Fruit fly (Drosophila melanogaster): ENCODE results near the gene CG5214.

The CG5214 gene

DNA sequence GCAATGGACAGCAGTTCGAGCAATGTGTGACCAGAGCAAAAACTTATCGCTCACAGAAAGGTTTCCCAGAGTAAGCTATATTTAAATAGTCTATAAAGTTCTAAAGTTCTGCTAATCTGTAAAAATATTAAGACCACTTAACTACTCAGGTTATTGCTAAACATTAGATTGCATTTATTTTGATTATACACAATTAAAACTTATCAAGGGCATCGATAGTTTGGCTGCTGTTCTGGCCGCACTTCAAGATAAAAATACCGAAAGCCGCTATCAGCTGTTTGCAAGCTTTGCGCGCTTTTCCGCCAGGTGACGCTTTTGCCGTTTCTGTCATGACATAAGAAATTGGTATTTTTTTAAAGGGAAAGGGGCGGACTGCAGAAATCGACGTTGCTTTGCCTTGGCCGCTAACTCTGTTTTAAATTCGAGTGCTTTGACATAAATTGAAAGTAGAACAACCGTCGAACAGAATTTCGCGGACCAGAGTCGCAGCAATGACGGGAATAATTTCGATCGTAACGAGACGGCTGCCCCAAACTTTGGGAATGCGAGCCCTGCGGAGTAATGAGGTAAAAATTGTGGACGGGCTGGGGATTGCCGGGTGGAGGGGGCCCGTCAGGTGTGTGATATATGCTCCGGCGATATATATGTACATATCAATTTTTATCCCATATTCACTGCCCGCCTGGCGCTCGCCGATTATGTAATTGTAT, at the start of gene CG5214, which contains the start of gene CG17734:
Gene CG5214, plus strand, starts transcription at position 352 of the 710 bp plus-strand sequence.
Gene CG17734, minus strand, starts transcription at position 49 of the 710 bp plus-strand sequence.
- TF ChIP-seq CG8478 (optimal IDR thresholded peaks at IDR 0.05) (no peak), CTCF (optimal IDR thresholded peaks at IDR 0.05) (peak; percentile 77 to 82)

DNA sequence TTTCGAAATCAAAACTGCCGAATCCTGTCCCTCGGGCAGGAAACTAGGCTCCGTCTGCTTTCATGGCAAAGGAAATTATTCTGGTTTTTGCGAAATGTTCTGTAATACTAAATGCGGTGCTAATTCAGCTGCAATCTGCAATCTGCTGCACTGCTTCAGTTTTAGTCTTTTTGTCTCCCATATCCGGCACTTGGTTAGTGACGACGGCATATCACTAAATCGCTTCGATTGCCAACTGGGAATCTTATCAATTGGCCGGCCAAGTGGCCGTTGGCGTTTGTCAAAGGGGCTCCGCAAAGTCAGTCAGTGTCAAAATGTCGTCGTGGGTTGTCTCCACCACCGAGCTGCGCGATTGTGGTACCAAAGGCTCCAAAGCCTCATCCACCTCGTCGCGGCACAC, 48.3 kb upstream of the CG5214 start, which contains the start of gene CG18577:
Gene CG18577, plus strand, starts transcription at position 301 of the 400 bp plus-strand sequence.
- TF ChIP-seq CTCF (optimal IDR thresholded peaks at IDR 0.05): no peak
- TF ChIP-seq CG8478 (optimal IDR thresholded peaks at IDR 0.05): no peak

DNA sequence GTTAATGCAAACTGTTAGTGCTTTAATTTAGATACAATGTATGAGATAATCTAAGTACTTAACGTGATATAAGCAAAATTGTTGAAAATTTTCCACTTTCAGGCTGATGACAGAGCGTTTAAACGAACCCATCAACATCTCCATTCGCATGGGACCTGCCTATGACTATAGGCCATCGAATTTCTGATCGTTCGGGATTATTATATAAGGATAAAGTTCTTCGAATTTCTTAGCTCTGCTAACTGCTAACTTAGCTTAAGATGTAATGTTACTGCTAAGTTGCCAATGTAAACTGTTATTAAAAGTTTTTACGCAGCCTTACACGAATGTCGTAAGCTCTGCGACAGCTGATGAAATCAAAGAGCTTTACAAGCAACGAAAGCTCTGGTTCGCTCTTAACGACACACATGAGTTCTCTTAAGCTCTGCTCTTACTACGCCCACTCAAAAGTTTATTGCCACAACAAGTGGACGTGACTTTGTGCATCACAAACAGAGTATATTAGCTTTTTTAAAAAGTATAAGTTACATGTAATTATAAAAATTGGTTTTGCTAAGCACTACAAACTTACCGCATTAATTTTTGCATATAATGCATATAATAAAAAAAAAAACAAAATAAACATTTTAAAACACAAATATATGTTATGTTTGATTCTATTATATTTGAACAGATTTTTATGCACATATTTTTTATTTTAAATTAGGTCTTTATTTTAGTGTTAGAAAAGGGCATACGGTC, 47.3 kb upstream of the CG5214 start:
- TF ChIP-seq CG8478 (optimal IDR thresholded peaks at IDR 0.05) (no peak), CTCF (optimal IDR thresholded peaks at IDR 0.05) (no peak)

DNA sequence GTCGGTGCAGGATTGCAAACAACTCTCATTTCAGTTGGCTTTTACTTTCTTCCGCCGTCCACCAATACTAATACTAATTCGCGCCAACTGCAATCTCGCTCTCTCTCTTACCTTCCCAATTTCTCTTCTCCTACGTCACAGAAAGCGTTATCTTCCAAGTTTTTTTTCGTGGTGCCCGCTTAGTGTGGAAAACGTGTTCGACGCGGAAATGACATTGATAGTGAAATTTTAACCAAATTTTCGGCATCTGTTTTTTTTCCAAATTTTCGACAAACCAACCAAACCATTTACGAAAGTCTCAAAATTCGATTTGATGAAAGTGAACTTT, 46.7 kb upstream of the CG5214 start, which contains the start of gene cu:
Gene cu, plus strand, starts transcription at position 204 of the 328 bp plus-strand sequence.
- TF ChIP-seq CTCF (optimal IDR thresholded peaks at IDR 0.05): no peak
- no peak for TF ChIP-seq CG8478 (optimal IDR thresholded peaks at IDR 0.05)

DNA sequence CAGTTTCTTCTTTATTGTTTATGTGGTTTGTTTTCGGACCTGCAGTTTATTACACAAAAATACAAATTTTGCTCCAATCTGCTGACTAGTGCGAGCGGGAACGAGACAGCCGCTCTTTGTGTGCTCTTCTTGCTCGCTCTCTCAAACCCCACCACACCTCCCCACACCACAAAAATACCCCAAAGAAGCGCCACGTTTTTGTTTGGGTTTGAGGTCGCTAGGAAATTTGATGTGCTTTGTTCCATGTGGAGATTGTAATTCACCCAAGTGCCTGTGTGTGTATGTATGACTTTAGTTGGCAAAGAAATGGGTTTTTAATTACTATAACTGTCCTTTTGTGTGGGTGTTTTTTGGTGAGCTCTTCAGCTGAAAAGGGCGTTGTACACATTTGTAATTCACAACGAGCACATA, 46.0 kb upstream of the CG5214 start:
- no peak for TF ChIP-seq CTCF (optimal IDR thresholded peaks at IDR 0.05)
- TF ChIP-seq CG8478 (optimal IDR thresholded peaks at IDR 0.05): no peak

DNA sequence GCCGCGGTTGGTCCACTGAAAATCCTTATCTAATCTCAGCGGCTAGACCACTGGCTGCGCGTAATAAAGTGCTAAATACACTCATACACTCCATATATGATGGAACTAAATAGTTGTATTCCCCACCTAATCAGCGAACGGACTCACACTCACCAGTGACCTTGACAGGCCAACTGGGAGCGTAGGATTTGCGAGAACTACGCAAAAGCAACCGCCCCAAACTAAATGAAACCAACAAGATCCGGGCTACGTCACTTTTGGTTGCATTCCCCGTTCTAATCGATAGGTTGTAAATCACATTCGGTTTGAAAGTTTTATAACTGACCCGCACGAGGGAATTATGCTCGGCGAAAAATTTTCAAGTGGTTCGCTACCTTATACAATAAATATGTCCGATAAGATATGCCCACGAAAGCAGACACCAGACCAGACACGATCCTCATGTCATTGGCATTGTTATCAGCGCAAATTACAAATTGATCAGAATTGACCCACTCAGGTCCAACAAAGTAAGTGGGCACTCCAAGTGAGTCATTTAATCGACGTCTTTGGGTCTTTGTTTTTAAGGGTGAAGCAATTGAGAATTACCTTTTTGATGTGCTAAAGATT, 44.8 kb upstream of the CG5214 start:
- TF ChIP-seq CG8478 (optimal IDR thresholded peaks at IDR 0.05): no peak
- no peak for TF ChIP-seq CTCF (optimal IDR thresholded peaks at IDR 0.05)

DNA sequence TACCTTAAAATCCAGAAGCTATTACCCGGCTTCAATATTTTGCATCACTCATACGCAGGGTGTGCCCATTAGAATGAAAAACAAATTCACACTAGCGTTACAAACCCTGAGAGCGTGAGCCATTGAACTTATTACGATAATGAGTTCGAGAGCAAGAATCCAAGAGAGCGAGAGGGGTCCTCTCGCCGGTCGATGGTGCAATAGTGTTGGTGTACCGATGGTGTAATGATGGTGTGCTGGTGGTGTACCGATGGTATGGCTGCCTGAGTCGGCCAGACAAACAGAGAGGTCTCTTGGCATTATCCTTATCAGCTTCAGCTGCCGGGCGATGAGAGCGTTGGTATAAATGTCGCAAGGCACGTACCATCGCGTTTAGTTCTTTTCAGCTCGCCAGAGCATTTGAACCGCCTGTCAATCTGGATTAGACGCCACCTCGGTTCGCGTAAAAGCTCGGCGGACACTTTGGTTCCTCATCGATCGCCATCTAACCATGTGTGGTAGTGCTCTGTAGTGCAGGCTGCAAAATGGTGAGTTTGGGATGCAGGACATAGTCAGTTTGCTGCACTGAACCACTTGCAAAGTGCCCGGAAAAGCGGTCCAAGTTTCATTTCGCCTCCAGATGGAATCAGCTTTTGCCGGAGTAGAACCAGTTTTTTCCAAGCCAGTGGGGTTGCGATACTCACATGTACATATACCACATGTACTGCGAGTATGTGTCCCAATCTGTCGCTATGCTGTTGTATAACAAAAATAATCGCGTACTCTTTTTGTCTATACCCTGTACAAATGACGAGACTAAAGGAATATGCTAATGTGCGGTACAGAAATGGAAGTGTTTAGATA, 43.8 kb upstream of the CG5214 start:
- TF ChIP-seq CTCF (optimal IDR thresholded peaks at IDR 0.05) (no peak), CG8478 (optimal IDR thresholded peaks at IDR 0.05) (no peak)

DNA sequence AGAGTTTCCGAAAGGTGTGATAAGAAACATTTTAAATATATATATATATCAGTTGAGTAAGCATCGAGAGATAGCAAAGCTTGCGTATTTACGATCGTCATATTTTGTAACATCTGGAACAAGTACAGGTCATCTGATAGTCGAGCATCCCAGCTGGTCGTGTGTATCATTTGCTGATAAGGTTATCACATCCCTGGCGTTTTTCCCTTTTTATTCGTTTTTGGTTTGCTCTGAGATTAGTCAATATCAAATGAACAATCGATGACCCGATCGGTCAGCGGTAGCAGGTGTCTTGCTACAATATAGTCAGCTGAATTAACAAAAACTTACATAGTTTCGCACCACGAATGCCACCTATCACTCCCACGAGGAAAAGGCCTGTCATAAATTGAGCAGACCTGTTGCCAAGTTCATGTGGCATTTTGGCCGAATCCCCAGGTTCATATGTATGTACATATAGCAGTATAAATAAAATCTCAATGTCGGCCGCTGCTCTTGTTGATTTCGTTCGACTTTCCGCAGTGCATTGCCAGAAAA, 43.1 kb upstream of the CG5214 start:
- TF ChIP-seq CG8478 (optimal IDR thresholded peaks at IDR 0.05) (no peak), CTCF (optimal IDR thresholded peaks at IDR 0.05) (no peak)

DNA sequence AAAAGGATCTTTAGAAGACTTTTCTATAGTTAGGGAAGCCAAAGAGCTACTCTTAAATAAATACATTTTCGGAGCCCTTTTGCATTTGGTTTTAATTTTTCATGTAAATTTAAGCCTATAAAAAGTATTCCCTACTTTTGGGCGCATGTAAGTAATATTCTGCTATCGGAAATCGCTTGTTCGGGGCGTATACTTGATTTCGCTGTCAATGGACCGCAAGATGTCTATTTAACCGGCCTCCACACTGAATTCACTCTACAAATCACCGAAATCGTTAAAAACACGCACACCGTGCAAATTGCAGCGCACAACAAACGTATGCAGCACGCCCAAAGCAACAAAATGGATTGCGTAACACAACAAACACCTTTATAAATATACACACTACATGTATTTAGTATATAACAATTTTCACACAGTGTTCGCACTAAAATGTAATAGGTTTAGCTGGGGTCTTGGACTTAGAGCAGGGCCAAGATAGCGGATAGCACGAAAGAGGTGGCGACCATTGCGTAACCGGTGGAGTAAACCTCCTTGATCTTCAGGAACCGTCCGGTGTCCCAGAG, 35.3 kb upstream of the CG5214 start:
- TF ChIP-seq CTCF (optimal IDR thresholded peaks at IDR 0.05) (no peak), CG8478 (optimal IDR thresholded peaks at IDR 0.05) (no peak)

DNA sequence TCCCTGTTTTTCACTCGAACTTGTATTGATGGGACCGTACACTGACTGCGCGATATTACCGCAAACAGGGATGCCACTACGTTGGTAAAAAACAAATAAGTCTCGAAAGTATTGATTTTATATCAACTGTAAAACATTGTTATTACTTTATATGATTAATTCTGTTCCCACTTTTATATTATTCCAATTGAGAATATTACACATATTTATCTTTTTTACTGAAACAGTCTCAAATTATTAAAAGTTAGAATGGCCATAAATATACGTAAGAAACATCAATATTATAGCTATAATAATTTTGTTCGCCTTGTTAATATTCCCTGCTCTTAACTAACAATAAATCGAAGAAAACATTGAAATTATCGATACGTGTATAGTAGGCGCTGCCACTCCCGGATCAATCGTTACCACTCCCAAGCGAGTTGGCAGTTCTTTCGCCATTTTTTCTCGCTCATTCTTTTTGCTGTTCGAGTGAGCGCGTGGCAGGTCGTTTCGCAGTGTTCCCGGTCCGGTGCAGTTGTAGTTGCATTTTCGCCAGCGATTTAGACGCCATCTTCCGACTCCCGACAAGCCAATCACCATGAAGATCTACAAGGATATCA, 34.2 kb upstream of the CG5214 start, which contains the start of the genes SdhC and Tctp:
Gene SdhC, minus strand, starts transcription at position 49 of the 602 bp plus-strand sequence.
Gene Tctp, plus strand, starts transcription at position 447 of the 602 bp plus-strand sequence.
- no peak for TF ChIP-seq CTCF (optimal IDR thresholded peaks at IDR 0.05)
- TF ChIP-seq CG8478 (optimal IDR thresholded peaks at IDR 0.05): no peak

DNA sequence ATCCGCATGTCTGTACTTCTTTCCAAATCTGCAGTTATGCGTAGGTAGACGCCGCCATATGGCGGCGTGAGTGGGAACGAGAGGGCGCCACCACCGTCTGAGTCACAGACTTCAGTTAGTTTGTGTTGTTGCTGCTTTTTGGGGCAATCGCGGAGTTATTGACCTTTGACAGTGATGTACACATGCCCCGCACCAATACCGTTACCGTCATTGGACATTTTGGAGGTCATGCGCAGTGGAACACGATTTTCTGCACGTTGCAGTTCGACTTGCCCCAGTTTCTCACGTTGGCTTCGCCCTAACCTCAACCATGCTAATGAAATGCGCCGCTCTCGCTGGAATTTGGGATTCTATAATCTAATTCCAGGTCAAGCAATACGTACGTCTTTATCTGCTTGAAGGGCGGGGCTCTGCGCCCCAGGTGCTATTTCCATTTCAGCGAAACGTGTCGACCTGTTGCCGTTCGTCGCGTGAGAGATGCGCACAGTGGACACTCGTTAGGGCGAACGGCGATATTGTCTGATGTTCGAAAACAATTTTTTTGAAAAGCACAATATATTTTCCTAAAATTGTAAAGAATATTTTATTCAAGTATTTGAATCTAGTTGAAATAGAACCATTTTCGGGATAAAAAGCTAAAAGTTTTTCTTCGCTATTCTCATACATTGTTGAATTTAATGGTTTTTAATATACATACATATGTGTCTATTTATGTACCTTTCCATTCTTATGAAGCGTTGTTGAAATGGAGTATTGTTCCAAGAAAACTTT, 32.6 kb upstream of the CG5214 start:
- TF ChIP-seq CTCF (optimal IDR thresholded peaks at IDR 0.05): peak; percentile 31 to 42
- no peak for TF ChIP-seq CG8478 (optimal IDR thresholded peaks at IDR 0.05)

DNA sequence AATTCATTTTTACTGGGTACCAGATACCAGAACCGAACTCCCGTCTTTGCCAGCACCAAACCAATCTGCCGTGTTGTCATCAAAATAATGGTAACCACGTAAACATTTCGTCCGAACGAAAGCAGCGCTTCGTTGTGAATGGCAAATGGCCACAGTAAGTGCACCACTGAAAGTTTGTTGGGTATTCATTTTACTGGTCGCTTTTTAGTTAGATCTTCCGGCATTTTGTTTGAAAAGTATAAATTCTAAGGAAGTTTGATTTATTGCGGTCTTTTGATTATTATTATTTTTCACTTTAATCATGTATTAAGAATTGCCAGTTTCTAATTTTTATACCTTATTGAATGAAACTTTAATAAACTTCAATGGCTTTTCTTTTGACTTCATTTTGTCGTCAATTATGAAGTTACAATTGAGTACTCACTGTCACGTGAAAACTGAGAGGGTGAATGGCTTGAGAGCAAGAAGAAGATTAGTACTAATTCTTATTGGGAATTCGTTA, 29.6 kb upstream of the CG5214 start, which contains the start of gene ZnT86D:
Gene ZnT86D, minus strand, starts transcription at position 91 of the 502 bp plus-strand sequence.
- no peak for TF ChIP-seq CG8478 (optimal IDR thresholded peaks at IDR 0.05)
- no peak for TF ChIP-seq CTCF (optimal IDR thresholded peaks at IDR 0.05)
